Worm (Caenorhabditis elegans) whole organism, late embryonic: ENCODE data around the gene pgl-3.

Source experiments
- C08G9.2 ChIP-seq: sonication (generic microtip); optimal IDR thresholded peaks from 2 replicates; lab custom pipeline; 2016; ENCODE audit warnings: mild to moderate bottlenecking, missing genetic modification characterization, moderate library complexity, missing compliant biosample characterization
- F13H6.1 ChIP-seq: sonication (generic microtip); optimal IDR thresholded peaks from 2 replicates; lab custom pipeline; 2016; ENCODE audit warnings: missing genetic modification characterization, missing compliant biosample characterization
- K02D7.2 ChIP-seq: sonication (generic microtip); optimal IDR thresholded peaks from 2 replicates; lab custom pipeline; 2017; ENCODE audit warnings: mild to moderate bottlenecking, missing genetic modification characterization, missing compliant biosample characterization
- ama-1 ChIP-seq: fragments of 150-350 bp; optimal IDR thresholded peaks from 2 replicates; lab custom pipeline; 2014
- ceh-14 ChIP-seq: sonication (generic microtip); optimal IDR thresholded peaks from 2 replicates; lab custom pipeline; 2016; ENCODE audit warnings: missing genotype, missing genetic modification characterization, missing compliant biosample characterization
- ceh-18 ChIP-seq: sonication (generic microtip); optimal IDR thresholded peaks from 2 replicates; lab custom pipeline; 2016; ENCODE audit warnings: missing genetic modification characterization, missing compliant biosample characterization
- ceh-19 ChIP-seq: fragments of 200-800 bp; sonication (Bioruptor generic); optimal IDR thresholded peaks from 2 replicates; lab custom pipeline; 2018; ENCODE audit warnings: mild to moderate bottlenecking, missing genetic modification characterization, missing compliant biosample characterization
- ceh-2 ChIP-seq: sonication (generic microtip); optimal IDR thresholded peaks from 2 replicates; lab custom pipeline; 2016; ENCODE audit warnings: missing genotype, missing genetic modification characterization, missing compliant biosample characterization
- ceh-22 ChIP-seq: sonication (generic microtip); optimal IDR thresholded peaks from 2 replicates; lab custom pipeline; 2017; ENCODE audit warnings: missing biosample characterization, missing genetic modification characterization
- ceh-24 ChIP-seq: sonication (generic microtip); optimal IDR thresholded peaks from 2 replicates; lab custom pipeline; 2016; ENCODE audit warnings: mild to moderate bottlenecking, missing genetic modification characterization, missing compliant biosample characterization
- ceh-34 ChIP-seq: sonication (generic microtip); optimal IDR thresholded peaks from 2 replicates; lab custom pipeline; 2016; ENCODE audit warnings: mild to moderate bottlenecking, missing genetic modification characterization, missing compliant biosample characterization
- ceh-6 ChIP-seq: fragments of 200-800 bp; sonication (Bioruptor generic); optimal IDR thresholded peaks from 2 replicates; lab custom pipeline; 2018; ENCODE audit warnings: mild to moderate bottlenecking, missing genetic modification characterization, missing compliant biosample characterization
- che-1 ChIP-seq: sonication (generic microtip); optimal IDR thresholded peaks from 2 replicates; lab custom pipeline; 2016; ENCODE audit warnings: mild to moderate bottlenecking, missing genetic modification characterization, missing compliant biosample characterization
- elt-2 ChIP-seq: sonication (generic microtip); optimal IDR thresholded peaks from 2 replicates; lab custom pipeline; 2016; ENCODE audit warnings: missing genetic modification reagents, missing genetic modification characterization, missing compliant biosample characterization
- elt-4 ChIP-seq: sonication (generic microtip); optimal IDR thresholded peaks from 2 replicates; lab custom pipeline; 2016; ENCODE audit warnings: missing genetic modification characterization, missing compliant biosample characterization
- fax-1 ChIP-seq: sonication (generic microtip); optimal IDR thresholded peaks from 2 replicates; lab custom pipeline; 2016; ENCODE audit warnings: missing genotype, missing genetic modification characterization, missing compliant biosample characterization
- fkh-10 ChIP-seq: fragments of 150-350 bp; optimal IDR thresholded peaks from 2 replicates; lab custom pipeline; 2014; ENCODE audit warnings: missing biosample characterization, missing genetic modification reagents, missing genetic modification characterization
- fkh-6 ChIP-seq: sonication (generic microtip); optimal IDR thresholded peaks from 2 replicates; lab custom pipeline; 2016; ENCODE audit warnings: missing genetic modification characterization, missing compliant biosample characterization
- gmeb-2 ChIP-seq: sonication (generic microtip); optimal IDR thresholded peaks from 2 replicates; lab custom pipeline; 2016; ENCODE audit warnings: missing genetic modification characterization, inconsistent platforms, missing compliant biosample characterization
- hlh-15 ChIP-seq: sonication (generic microtip); optimal IDR thresholded peaks from 2 replicates; lab custom pipeline; 2016; ENCODE audit warnings: missing genetic modification characterization, missing compliant biosample characterization
- hlh-30 ChIP-seq: sonication (generic microtip); optimal IDR thresholded peaks from 2 replicates; lab custom pipeline; 2017; ENCODE audit warnings: antibody characterized with exemption, missing genetic modification characterization, missing compliant biosample characterization; ENCODE audit not compliant: insufficient read depth
- hlh-6 ChIP-seq: sonication (generic microtip); optimal IDR thresholded peaks from 2 replicates; lab custom pipeline; 2016; ENCODE audit warnings: missing genotype, missing genetic modification characterization, missing compliant biosample characterization
- lim-6 ChIP-seq: sonication (generic microtip); optimal IDR thresholded peaks from 2 replicates; lab custom pipeline; 2016; ENCODE audit warnings: missing genetic modification characterization, missing compliant biosample characterization
- lin-11 ChIP-seq: fragments of 200-800 bp; sonication (Bioruptor generic); optimal IDR thresholded peaks from 2 replicates; lab custom pipeline; 2018; ENCODE audit warnings: mild to moderate bottlenecking, missing genetic modification characterization, missing compliant biosample characterization
- madf-2 ChIP-seq: sonication (generic microtip); optimal IDR thresholded peaks from 2 replicates; lab custom pipeline; 2017; ENCODE audit warnings: missing genetic modification characterization, missing compliant biosample characterization
- mec-3 ChIP-seq: sonication (generic microtip); optimal IDR thresholded peaks from 2 replicates; lab custom pipeline; 2016; ENCODE audit warnings: borderline replicate concordance, missing genetic modification characterization, missing compliant biosample characterization
- nfya-1 ChIP-seq: sonication (generic microtip); optimal IDR thresholded peaks from 2 replicates; lab custom pipeline; 2017; ENCODE audit warnings: missing genetic modification characterization, mild to moderate bottlenecking, missing compliant biosample characterization, antibody characterized with exemption, moderate library complexity
- nhr-11 ChIP-seq: fragments of 150-350 bp; optimal IDR thresholded peaks from 2 replicates; lab custom pipeline; 2014; ENCODE audit warnings: missing biosample characterization, missing genetic modification characterization
- pag-3 ChIP-seq: sonication (generic microtip); optimal IDR thresholded peaks from 2 replicates; lab custom pipeline; 2016; ENCODE audit warnings: missing compliant biosample characterization, missing genetic modification characterization, borderline replicate concordance
- pat-9 ChIP-seq: fragments of 200-800 bp; sonication (Bioruptor generic); optimal IDR thresholded peaks from 2 replicates; lab custom pipeline; 2018; ENCODE audit warnings: mild to moderate bottlenecking, missing genetic modification characterization, moderate library complexity, missing compliant biosample characterization
- pax-1 ChIP-seq: fragments of 150-350 bp; optimal IDR thresholded peaks from 2 replicates; lab custom pipeline; 2014; ENCODE audit warnings: missing biosample characterization, missing genetic modification characterization
- pha-4 ChIP-seq: fragments of 150-350 bp; optimal IDR thresholded peaks from 2 replicates; lab custom pipeline; 2018; ENCODE audit warnings: missing biosample characterization, missing genetic modification reagents, missing genetic modification characterization
- ref-2 ChIP-seq: sonication (generic microtip); optimal IDR thresholded peaks from 2 replicates; lab custom pipeline; 2016; ENCODE audit warnings: missing genetic modification characterization, missing compliant biosample characterization
- rnt-1 ChIP-seq: sonication (generic microtip); optimal IDR thresholded peaks from 2 replicates; lab custom pipeline; 2016; ENCODE audit warnings: missing genetic modification characterization, missing compliant biosample characterization
- sdc-2 ChIP-seq: sonication (generic microtip); optimal IDR thresholded peaks from 2 replicates; lab custom pipeline; 2016; ENCODE audit warnings: missing genotype, missing genetic modification characterization, missing compliant biosample characterization
- sox-4 ChIP-seq: sonication (generic microtip); optimal IDR thresholded peaks from 2 replicates; lab custom pipeline; 2017; ENCODE audit warnings: mild to moderate bottlenecking, missing genetic modification characterization, inconsistent platforms, missing compliant biosample characterization
- syd-9 ChIP-seq: sonication (generic microtip); optimal IDR thresholded peaks from 2 replicates; lab custom pipeline; 2016; ENCODE audit warnings: mild to moderate bottlenecking, missing genetic modification characterization, moderate library complexity, missing compliant biosample characterization
- tbx-7 ChIP-seq: sonication (generic microtip); optimal IDR thresholded peaks from 2 replicates; lab custom pipeline; 2016; ENCODE audit warnings: missing genotype, missing genetic modification characterization, missing compliant biosample characterization
- ttx-3 ChIP-seq: sonication (generic microtip); optimal IDR thresholded peaks from 2 replicates; lab custom pipeline; 2016; ENCODE audit warnings: missing genetic modification reagents, missing genetic modification characterization, missing compliant biosample characterization
- unc-3 ChIP-seq, 2 experiments: fragments of 200-800 bp in 1 of 2; sonication (Bioruptor generic) in 1 of 2; sonication (generic microtip) in 1 of 2; conservative IDR thresholded peaks in 1 of 2; optimal IDR thresholded peaks in 1 of 2; 2 replicates each; pipeline versions ENCODE4 v1.3.6 to Lab custom; 2016 to 2022; ENCODE audit warnings: missing compliant biosample characterization in 2 of 2, missing genetic modification characterization in 2 of 2, missing genetic modification reagents in 1 of 2
- unc-42 ChIP-seq: sonication (generic microtip); optimal IDR thresholded peaks from 2 replicates; lab custom pipeline; 2016; ENCODE audit warnings: missing genotype, missing genetic modification characterization, missing compliant biosample characterization
- zip-5 ChIP-seq: sonication (generic microtip); optimal IDR thresholded peaks from 2 replicates; lab custom pipeline; 2016; ENCODE audit warnings: missing genetic modification characterization, missing compliant biosample characterization
- ztf-16 ChIP-seq: sonication (generic microtip); optimal IDR thresholded peaks from 2 replicates; lab custom pipeline; 2017; ENCODE audit warnings: missing genetic modification characterization, missing compliant biosample characterization

pgl-3 gene

DNA sequence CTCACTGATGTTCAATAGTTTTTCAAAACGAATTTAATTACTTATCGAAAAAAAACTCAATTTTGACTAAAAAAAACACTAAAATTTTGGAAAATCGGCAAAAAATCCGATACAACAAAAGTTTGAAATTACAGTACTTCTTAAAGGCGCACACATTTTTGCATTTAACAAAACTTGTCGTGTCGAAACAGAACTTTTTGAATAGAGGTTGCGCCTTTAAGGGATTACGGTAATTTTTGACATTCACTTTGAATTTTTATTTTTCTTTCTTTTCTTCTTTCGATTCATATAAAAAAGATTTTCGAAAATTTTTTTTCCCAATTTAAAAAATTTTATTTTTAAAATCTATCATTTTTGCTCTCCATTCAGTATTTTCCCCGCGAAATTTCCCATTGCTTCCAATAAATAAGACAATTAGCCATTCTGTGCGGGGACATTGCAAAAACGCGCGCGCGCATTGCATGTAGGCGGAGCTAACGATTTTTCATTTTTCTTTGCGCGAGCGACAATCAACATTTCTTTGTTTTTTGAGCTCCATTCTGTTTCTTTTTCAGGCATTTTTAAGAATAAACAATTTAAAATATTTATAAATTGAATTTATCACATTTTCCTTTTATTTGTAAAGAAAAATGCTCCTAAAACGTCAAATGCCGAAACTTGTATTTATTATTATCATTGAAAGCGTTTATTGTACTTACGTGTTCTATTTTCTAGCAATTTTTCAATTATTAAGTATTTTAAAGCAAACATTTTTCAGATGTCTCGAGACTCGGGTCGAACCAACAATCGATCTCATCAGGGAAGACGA is 24.4 kb upstream of the pgl-3 start, which contains the start of gene F39G3.3 (continued):
- TF ChIP-seq unc-3 (GFP tag; conservative IDR thresholded peaks at IDR 0.05; lab: Robert Waterston, UW) (no peak; the same call in 1 of the 2 replicates), unc-3 (tag; optimal IDR thresholded peaks at IDR 0.05; lab: Kevin White, UChicago) (peak; percentile 87), ref-2 (tag; lab: Kevin White, UChicago) (peak; percentile 71), F13H6.1 (tag; lab: Kevin White, UChicago) (peak; percentile 74), hlh-6 (tag; lab: Kevin White, UChicago) (peak; percentile 76), hlh-15 (tag; lab: Kevin White, UChicago) (peak; percentile 79), elt-2 (tag; lab: Kevin White, UChicago) (peak; percentile 95), che-1 (tag; lab: Kevin White, UChicago) (peak; percentile 77), ttx-3 (tag; lab: Kevin White, UChicago) (peak; percentile 91), elt-4 (tag; lab: Kevin White, UChicago) (no peak), gmeb-2 (tag; lab: Kevin White, UChicago) (peak; percentile 86), ceh-22 (tag; lab: Kevin White, UChicago) (no peak), ceh-24 (tag; lab: Kevin White, UChicago) (peak; percentile 65), fkh-10 (peak; percentile 66), fkh-6 (peak; percentile 83), ceh-18 (tag; lab: Kevin White, UChicago) (peak; percentile 58), madf-2 (peak; percentile 86), C08G9.2 (tag; lab: Kevin White, UChicago) (peak; percentile 68), fax-1 (tag; lab: Kevin White, UChicago) (peak; percentile 92), pax-1 (tag; lab: Kevin White, UChicago) (peak; percentile 25), ceh-19 (GFP tag; lab: Kevin White, UChicago) (peak; percentile 88), zip-5 (tag; lab: Kevin White, UChicago) (peak; percentile 86), ceh-14 (tag; lab: Kevin White, UChicago) (peak; percentile 97), ceh-6 (peak; percentile 63), lin-11 (tag; lab: Kevin White, UChicago) (peak; percentile 78), K02D7.2 (tag; lab: Kevin White, UChicago) (peak; percentile 83), syd-9 (tag; lab: Kevin White, UChicago) (peak; percentile 77), sox-4 (tag; lab: Kevin White, UChicago) (peak; percentile 88), ama-1 (lab: Kevin White, UChicago) (no peak), pha-4 (tag; lab: Kevin White, UChicago) (no peak), unc-42 (tag; lab: Kevin White, UChicago) (peak; percentile 92), mec-3 (tag; lab: Kevin White, UChicago) (no peak), hlh-30 (no peak)

DNA sequence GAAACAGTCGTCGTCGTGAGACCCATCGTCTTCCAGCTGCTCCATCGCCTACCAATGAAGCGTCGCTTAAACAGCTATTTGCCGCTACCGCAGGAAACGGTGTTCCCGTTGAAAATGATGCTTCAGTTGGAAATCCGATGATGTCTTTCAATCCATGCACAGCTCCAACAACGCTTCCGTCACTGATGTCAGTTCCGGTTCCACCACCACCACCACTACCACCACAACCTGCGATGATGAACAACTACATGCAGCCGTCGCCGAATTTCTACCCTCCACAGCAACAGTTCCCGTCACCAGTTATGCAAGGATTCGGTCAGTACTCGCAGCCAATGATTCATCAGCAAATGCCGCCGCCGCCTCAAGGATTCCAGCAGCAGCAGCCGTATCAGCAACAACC is 21.8 kb upstream of the pgl-3 start:
- TF ChIP-seq tbx-7 (tag; lab: Kevin White, UChicago) (no peak), sdc-2 (no peak), lim-6 (no peak), ttx-3 (tag; lab: Kevin White, UChicago) (no peak), ceh-2 (tag; lab: Kevin White, UChicago) (no peak), sox-4 (tag; lab: Kevin White, UChicago) (no peak), pag-3 (tag; lab: Kevin White, UChicago) (no peak), pat-9 (tag; lab: Kevin White, UChicago) (no peak), fkh-6 (no peak), fax-1 (tag; lab: Kevin White, UChicago) (no peak), ceh-34 (tag; lab: Kevin White, UChicago) (no peak), nhr-11 (tag; lab: Kevin White, UChicago) (no peak), mec-3 (tag; lab: Kevin White, UChicago) (no peak), zip-5 (tag; lab: Kevin White, UChicago) (no peak), ztf-16 (tag; lab: Kevin White, UChicago) (no peak), nfya-1 (no peak), rnt-1 (tag; lab: Kevin White, UChicago) (no peak), syd-9 (tag; lab: Kevin White, UChicago) (no peak), ceh-14 (tag; lab: Kevin White, UChicago) (no peak)
- TF ChIP-seq, all 69 proteins: peak for 0
